Fruit fly (Drosophila melanogaster) whole organism: ENCODE data around the gene Glut1.

ENCODE experiments used
- CG8478 ChIP-seq: fragments of >200 bp; optimal IDR thresholded peaks from 2 replicates; lab custom pipeline; 2018; ENCODE audit warnings: inconsistent platforms
- Dll ChIP-seq: fragments of >200 bp; optimal IDR thresholded peaks from 2 replicates; lab custom pipeline; 2017
- EcR ChIP-seq, 2 experiments: fragments of >200 bp; optimal IDR thresholded peaks; 2 replicates each; lab custom pipeline; 2017; ENCODE audit warnings: missing biosample characterization in 2 of 2, missing genetic modification characterization in 2 of 2, missing genetic modification reagents in 2 of 2
- pan ChIP-seq: fragments of >200 bp; optimal IDR thresholded peaks from 2 replicates; lab custom pipeline; 2017
- psq ChIP-seq: fragments of >200 bp; optimal IDR thresholded peaks from 2 replicates; lab custom pipeline; 2017
- usp ChIP-seq: fragments of >200 bp; optimal IDR thresholded peaks from 2 replicates; lab custom pipeline; 2017; ENCODE audit warnings: missing biosample characterization, missing genetic modification characterization, mixed read lengths

The Glut1 gene

dm6 chr3L:1034190-1034886, 120.5 kb downstream of the Glut1 start, which contains the start of the genes CG9205 and trio:
TSS of gene CG9205 (plus strand) at chr3L:1034697.
TSS of gene trio (minus strand) at chr3L:1034875.
- TF ChIP-seq CG8478 (lab: Kevin White, UChicago) (no peak), usp (GFP tag; lab: Kevin White, UChicago) (no peak), pan (lab: Kevin White, UChicago) (no peak), Dll (no peak), psq (lab: Kevin White, UChicago) (no peak), EcR (GFP tag; optimal IDR thresholded peaks at IDR 0.05; lab: Kevin White, UChicago) (no peak)

DNA sequence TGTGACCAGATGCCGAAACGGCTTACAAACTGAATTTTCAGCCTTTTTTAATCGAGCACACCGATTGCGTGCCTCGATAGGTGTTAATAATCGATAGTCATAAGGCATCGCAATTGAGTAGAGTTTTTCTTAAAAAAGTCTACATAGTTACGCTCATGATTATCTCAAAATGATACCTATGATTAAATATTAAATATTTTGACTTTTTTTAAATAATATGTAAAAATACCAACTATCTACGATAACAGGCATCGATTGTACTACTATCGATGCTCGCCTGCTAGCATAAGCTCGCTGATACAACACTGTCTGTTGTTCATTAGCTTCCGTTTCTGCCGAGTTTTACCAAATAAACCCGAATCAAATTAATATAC, 121.0 kb downstream of the Glut1 start:
- no peak for TF ChIP-seq Dll
- no peak for TF ChIP-seq CG8478 (lab: Kevin White, UChicago)
- TF ChIP-seq psq (lab: Kevin White, UChicago), result no peak
- TF ChIP-seq pan (lab: Kevin White, UChicago), result no peak
- TF ChIP-seq usp (GFP tag; lab: Kevin White, UChicago), result no peak
- no peak for TF ChIP-seq EcR (GFP tag; optimal IDR thresholded peaks at IDR 0.05; lab: Kevin White, UChicago)

DNA sequence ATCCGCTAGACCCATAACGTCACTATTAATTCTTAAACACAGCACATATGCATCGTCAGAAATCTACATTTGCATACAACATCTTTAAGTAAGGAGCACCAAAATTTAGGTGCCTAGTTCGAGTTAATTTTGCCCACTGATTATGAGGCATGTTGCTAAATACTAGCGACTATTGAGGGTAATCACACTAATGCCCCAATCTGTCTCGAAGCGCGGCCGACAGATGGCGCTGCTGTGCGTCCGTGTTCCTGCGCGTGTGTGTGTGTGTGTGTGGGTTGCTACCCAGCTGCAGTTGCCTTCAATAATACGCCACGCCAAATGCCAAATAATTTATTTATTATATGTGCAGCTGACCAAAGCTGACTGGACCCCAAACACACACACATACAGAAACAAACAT, 127.5 kb downstream of the Glut1 start:
- TF ChIP-seq pan (lab: Kevin White, UChicago), result no peak
- no peak for TF ChIP-seq usp (GFP tag; lab: Kevin White, UChicago)
- no peak for TF ChIP-seq EcR (GFP tag; optimal IDR thresholded peaks at IDR 0.05; lab: Kevin White, UChicago)
- TF ChIP-seq CG8478 (lab: Kevin White, UChicago), result no peak
- TF ChIP-seq Dll, result no peak
- no peak for TF ChIP-seq psq (lab: Kevin White, UChicago)
